Worm (Caenorhabditis elegans): ENCODE results near the gene C02F5.3.

- no peak for TF ChIP-seq cog-1 (tag; optimal IDR thresholded peaks at IDR 0.05)
- TF ChIP-seq flt-1 (GFP tag; IDR thresholded peaks at IDR 0.05) = no peak
- no peak for TF ChIP-seq ztf-23 (GFP tag; IDR thresholded peaks at IDR 0.05)
- no peak for TF ChIP-seq ref-1 (GFP tag; conservative IDR thresholded peaks at IDR 0.05)
- TF ChIP-seq T22C8.4 (GFP tag; IDR thresholded peaks at IDR 0.05) = no peak
- TF ChIP-seq klf-2 (GFP tag; conservative IDR thresholded peaks at IDR 0.05) = no peak
- no peak for TF ChIP-seq med-1 (GFP tag; optimal IDR thresholded peaks at IDR 0.05; ENCODE audit: insufficient read depth)
These were observed 42.9 kb upstream of the C02F5.3 start, which contains the start of gene snb-5 for ce11 chrIII:8202754-8203153.
